Fruit fly (Drosophila melanogaster): ENCODE results near the gene CG33500.
A peak's percentile ranks its signal among the peaks of the same experiment; 100 is the strongest.

CG33500 gene

DNA sequence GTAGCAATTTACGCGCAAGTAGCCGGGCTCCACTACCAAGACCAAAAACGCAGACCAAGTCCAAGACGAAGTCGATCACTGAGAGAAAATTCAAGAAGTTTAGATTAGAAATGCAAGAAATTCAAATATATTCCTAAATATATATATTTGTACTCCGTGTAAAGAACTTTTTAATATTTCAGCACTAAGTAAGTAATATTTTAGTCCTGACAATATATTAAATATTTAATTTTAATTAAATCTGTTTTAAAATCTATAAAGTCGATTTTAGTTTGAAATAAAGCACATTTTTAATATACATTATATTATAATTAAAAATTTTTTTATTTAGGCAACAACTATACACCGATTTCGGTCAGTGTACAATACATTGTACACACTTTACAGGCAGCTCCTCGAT is 41.5 kb upstream of the CG33500 start (continued):
- TF ChIP-seq CG4318 (GFP tag; optimal IDR thresholded peaks at IDR 0.05) (no peak), fd85E (GFP tag; optimal IDR thresholded peaks at IDR 0.05) (no peak), CG16779 (tag; optimal IDR thresholded peaks at IDR 0.05) (no peak), achi (GFP tag; optimal IDR thresholded peaks at IDR 0.05) (peak; percentile 53), Hr39 (GFP tag; optimal IDR thresholded peaks at IDR 0.05) (no peak), Sox14 (GFP tag; optimal IDR thresholded peaks at IDR 0.05) (no peak), CG6854 (GFP tag; optimal IDR thresholded peaks at IDR 0.05) (no peak), CG3919 (GFP tag; optimal IDR thresholded peaks at IDR 0.05) (peak; percentile 8), Ets96B (tag; optimal IDR thresholded peaks at IDR 0.05) (peak; percentile 54), CG11294 (GFP tag; IDR thresholded peaks at IDR 0.05) (no peak), CG8632 (GFP tag; optimal IDR thresholded peaks at IDR 0.05) (peak; percentile 55), esn (GFP tag; optimal IDR thresholded peaks at IDR 0.05) (peak; percentile 45), lz (GFP tag; optimal IDR thresholded peaks at IDR 0.05) (peak; percentile 5), CG6276 (GFP tag; optimal IDR thresholded peaks at IDR 0.05) (no peak), Eip78C (GFP tag) (peak; percentile 64), CG6808 (GFP tag; optimal IDR thresholded peaks at IDR 0.05) (no peak)

dm6 chr3L:11472388-11472787 is 36.0 kb upstream of the CG33500 start:
- TF ChIP-seq CG3032 (tag; optimal IDR thresholded peaks at IDR 0.05), result no peak
- TF ChIP-seq Gug (GFP tag; IDR thresholded peaks at IDR 0.05), result no peak
- no peak for TF ChIP-seq Hr39 (GFP tag; optimal IDR thresholded peaks at IDR 0.05)
- TF ChIP-seq dsx (GFP tag; optimal IDR thresholded peaks at IDR 0.05; ENCODE audit: poor library complexity, severe bottlenecking), result peak; percentile 92
- no peak for TF ChIP-seq Eip93F (GFP tag; optimal IDR thresholded peaks at IDR 0.05)
- TF ChIP-seq CG8632 (GFP tag; optimal IDR thresholded peaks at IDR 0.05), result no peak
- no peak for TF ChIP-seq acj6 (GFP tag; optimal IDR thresholded peaks at IDR 0.05)

dm6 chr3L:11472991-11473390 is 35.4 kb upstream of the CG33500 start, which contains the start of gene Vha16-3:
TSS of gene Vha16-3 (plus strand) at chr3L:11473291.
- TF ChIP-seq CG34406 (GFP tag; optimal IDR thresholded peaks at IDR 0.05) (no peak), dsx (GFP tag; optimal IDR thresholded peaks at IDR 0.05; ENCODE audit: poor library complexity, severe bottlenecking) (no peak), CG11294 (GFP tag; IDR thresholded peaks at IDR 0.05) (no peak), Blimp-1 (GFP tag; optimal IDR thresholded peaks at IDR 0.05) (no peak), CG4318 (GFP tag; optimal IDR thresholded peaks at IDR 0.05) (no peak), dac (GFP tag; optimal IDR thresholded peaks at IDR 0.05) (no peak), CG3919 (GFP tag; optimal IDR thresholded peaks at IDR 0.05) (no peak), net (GFP tag; optimal IDR thresholded peaks at IDR 0.05) (no peak), Ets96B (tag; optimal IDR thresholded peaks at IDR 0.05) (no peak), CG10631 (GFP tag; optimal IDR thresholded peaks at IDR 0.05) (no peak), CG6854 (GFP tag; optimal IDR thresholded peaks at IDR 0.05) (no peak), CG6163 (GFP tag; IDR thresholded peaks at IDR 0.05) (no peak)

dm6 chr3L:11474658-11475057 is 33.8 kb upstream of the CG33500 start, which contains the start of gene Vha16-2:
TSS of gene Vha16-2 (plus strand) at chr3L:11474958.
- no peak for TF ChIP-seq CG3032 (tag; optimal IDR thresholded peaks at IDR 0.05)
- TF ChIP-seq Hr4 (GFP tag; optimal IDR thresholded peaks at IDR 0.05), result no peak
- no peak for TF ChIP-seq Ets96B (tag; optimal IDR thresholded peaks at IDR 0.05)
- no peak for TF ChIP-seq Sox102F (GFP tag; optimal IDR thresholded peaks at IDR 0.05)
- TF ChIP-seq svp (GFP tag), result no peak
- TF ChIP-seq ss (GFP tag; optimal IDR thresholded peaks at IDR 0.05), result no peak
- TF ChIP-seq Sox15 (GFP tag; optimal IDR thresholded peaks at IDR 0.05), result no peak
- TF ChIP-seq achi (GFP tag; optimal IDR thresholded peaks at IDR 0.05), result no peak
- no peak for TF ChIP-seq vri (GFP tag; optimal IDR thresholded peaks at IDR 0.05)
- no peak for TF ChIP-seq Eip75B (GFP tag; optimal IDR thresholded peaks at IDR 0.05)
- no peak for TF ChIP-seq fd59A (GFP tag; optimal IDR thresholded peaks at IDR 0.05)
- TF ChIP-seq CG16779 (tag; optimal IDR thresholded peaks at IDR 0.05), result no peak
- TF ChIP-seq CG6854 (GFP tag; optimal IDR thresholded peaks at IDR 0.05), result no peak
